Fruit fly (Drosophila melanogaster) whole organism, embryonic: ENCODE data around the gene TFAM.

Source experiments
- Antp ChIP-seq: fragments of 200-800 bp; sonication (Bioruptor generic); optimal IDR thresholded peaks from 3 replicates; lab custom pipeline; 2016; ENCODE audit warnings: missing biosample characterization, missing genetic modification characterization
- Asciz ChIP-seq: fragments of 200-800 bp; sonication (Bioruptor generic); optimal IDR thresholded peaks from 2 replicates; lab custom pipeline; 2017; ENCODE audit warnings: missing biosample characterization, mild to moderate bottlenecking, missing genetic modification characterization, missing genetic modification reagents
- CG1024 ChIP-seq: fragments of 200-800 bp; sonication (Bioruptor generic); IDR thresholded peaks from 2 replicates; pipeline ENCODE4 v1.3.6; 2022; ENCODE audit warnings: missing biosample characterization, missing genetic modification characterization
- CG12071 ChIP-seq: fragments of 200-800 bp; sonication (Bioruptor generic); optimal IDR thresholded peaks from 3 replicates; lab custom pipeline; 2018; ENCODE audit warnings: missing biosample characterization, mild to moderate bottlenecking, missing genetic modification characterization
- CG12299 ChIP-seq: fragments of 200-800 bp; sonication (Bioruptor generic); optimal IDR thresholded peaks from 2 replicates; lab custom pipeline; 2018; ENCODE audit warnings: missing biosample characterization, mild to moderate bottlenecking, missing genetic modification characterization
- CG1233 ChIP-seq: fragments of 200-800 bp; sonication (Bioruptor generic); optimal IDR thresholded peaks from 4 replicates; lab custom pipeline; 2018; ENCODE audit warnings: missing biosample characterization, mild to moderate bottlenecking, missing genetic modification characterization
- CG13624 ChIP-seq: fragments of 200-800 bp; sonication (Bioruptor generic); optimal IDR thresholded peaks from 2 replicates; lab custom pipeline; 2016; ENCODE audit warnings: missing biosample characterization, missing genetic modification characterization
- CG14965 ChIP-seq: fragments of 200-800 bp; sonication (Bioruptor generic); optimal IDR thresholded peaks from 2 replicates; lab custom pipeline; 2016; ENCODE audit warnings: missing biosample characterization, missing genetic modification characterization, borderline replicate concordance
- CG15011 ChIP-seq: fragments of 200-800 bp; sonication (Bioruptor generic); optimal IDR thresholded peaks from 3 replicates; lab custom pipeline; 2018; ENCODE audit warnings: missing biosample characterization, mild to moderate bottlenecking, missing genetic modification characterization
- CG1602 ChIP-seq: fragments of 200-800 bp; sonication (Bioruptor generic); optimal IDR thresholded peaks from 3 replicates; lab custom pipeline; 2016; ENCODE audit warnings: missing biosample characterization, missing genetic modification characterization
- CG16813 ChIP-seq: fragments of 200-800 bp; sonication (Bioruptor generic); IDR thresholded peaks from 3 replicates; pipeline ENCODE4 v1.3.6; 2022; ENCODE audit warnings: missing biosample characterization, missing genetic modification characterization; ENCODE audit not compliant: partially characterized antibody
- CG17829 ChIP-seq: fragments of 200-800 bp; optimal IDR thresholded peaks from 2 replicates; lab custom pipeline; 2019; ENCODE audit warnings: missing biosample characterization, mild to moderate bottlenecking, missing genetic modification characterization, moderate library complexity
- CG18011 ChIP-seq: fragments of 200-800 bp; sonication (Bioruptor generic); optimal IDR thresholded peaks from 2 replicates; lab custom pipeline; 2017; ENCODE audit warnings: missing biosample characterization, missing genetic modification characterization, mild to moderate bottlenecking, moderate library complexity, missing genotype
- CG31388 ChIP-seq: fragments of 200-800 bp; sonication (Bioruptor generic); optimal IDR thresholded peaks from 2 replicates; lab custom pipeline; 2016; ENCODE audit warnings: missing biosample characterization, missing genetic modification characterization
- CG32532 ChIP-seq: fragments of 200-800 bp; sonication (Bioruptor generic); IDR thresholded peaks from 2 replicates; pipeline ENCODE4 v1.3.6; 2022; ENCODE audit warnings: missing biosample characterization, missing genetic modification characterization
- CG3726 ChIP-seq: fragments of 200-800 bp; sonication (Bioruptor generic); IDR thresholded peaks from 3 replicates; pipeline ENCODE4, ENCODE4 v1.3.6; 2022; ENCODE audit warnings: missing biosample characterization, missing genetic modification characterization
- CG42726 ChIP-seq: fragments of 200-800 bp; sonication (Bioruptor generic); IDR thresholded peaks from 2 replicates; pipeline ENCODE4 v1.3.6; 2022; ENCODE audit warnings: missing biosample characterization, missing genetic modification characterization; ENCODE audit not compliant: partially characterized antibody
- CG4282 ChIP-seq: fragments of 200-800 bp; sonication (Bioruptor generic); optimal IDR thresholded peaks from 2 replicates; lab custom pipeline; 2016; ENCODE audit warnings: missing biosample characterization, missing genetic modification characterization
- CG6654 ChIP-seq: fragments of 200-800 bp; sonication (Bioruptor generic); optimal IDR thresholded peaks from 2 replicates; lab custom pipeline; 2017; ENCODE audit warnings: missing biosample characterization, mild to moderate bottlenecking, missing genetic modification characterization
- CG6765 ChIP-seq: fragments of 200-800 bp; sonication (Bioruptor generic); optimal IDR thresholded peaks from 3 replicates; lab custom pipeline; 2017; ENCODE audit warnings: missing biosample characterization, mild to moderate bottlenecking, missing genetic modification characterization
- CG7963 ChIP-seq: fragments of 200-800 bp; sonication (Bioruptor generic); IDR thresholded peaks from 3 replicates; pipeline ENCODE4 v1.3.6; 2022; ENCODE audit warnings: missing biosample characterization, missing genetic modification characterization; ENCODE audit not compliant: partially characterized antibody
- CG8281 ChIP-seq: fragments of 200-800 bp; sonication (Bioruptor generic); optimal IDR thresholded peaks from 2 replicates; lab custom pipeline; 2018; ENCODE audit warnings: missing biosample characterization, mild to moderate bottlenecking, missing genetic modification characterization, moderate library complexity
- CG8944 ChIP-seq: fragments of 200-800 bp; sonication (Bioruptor generic); optimal IDR thresholded peaks from 3 replicates; lab custom pipeline; 2016; ENCODE audit warnings: missing biosample characterization, missing genetic modification characterization
- Fer2 ChIP-seq: fragments of 200-800 bp; sonication (Bioruptor generic); optimal IDR thresholded peaks from 2 replicates; lab custom pipeline; 2018; ENCODE audit warnings: missing biosample characterization, mild to moderate bottlenecking, missing genetic modification characterization, moderate library complexity
- Kr ChIP-seq: fragments of 200-800 bp; sonication (Bioruptor generic); optimal IDR thresholded peaks from 2 replicates; lab custom pipeline; 2017; ENCODE audit warnings: missing biosample characterization, mild to moderate bottlenecking, missing genetic modification characterization
- MESR4 ChIP-seq: fragments of 200-800 bp; sonication (Bioruptor generic); optimal IDR thresholded peaks from 2 replicates; lab custom pipeline; 2018; ENCODE audit warnings: missing biosample characterization, mild to moderate bottlenecking, missing genetic modification characterization, moderate library complexity
- Max ChIP-seq: fragments of 200-800 bp; sonication (Bioruptor generic); optimal IDR thresholded peaks from 2 replicates; lab custom pipeline; 2016; ENCODE audit warnings: missing biosample characterization, mild to moderate bottlenecking, missing genetic modification characterization
- Meics ChIP-seq: fragments of 200-800 bp; sonication (Bioruptor generic); optimal IDR thresholded peaks from 2 replicates; lab custom pipeline; 2017; ENCODE audit warnings: missing biosample characterization, mild to moderate bottlenecking, missing genetic modification characterization
- NFAT ChIP-seq: fragments of 200-800 bp; sonication (Bioruptor generic); IDR thresholded peaks from 2 replicates; pipeline ENCODE4 v1.3.6; 2022; ENCODE audit warnings: missing biosample characterization, missing genetic modification characterization
- Poxn ChIP-seq: fragments of 200-800 bp; sonication (Bioruptor generic); IDR thresholded peaks from 2 replicates; pipeline ENCODE4 v1.3.6; 2022; ENCODE audit warnings: missing biosample characterization, missing genetic modification characterization
- Six4 ChIP-seq: fragments of 200-800 bp; sonication (Bioruptor generic); optimal IDR thresholded peaks from 2 replicates; lab custom pipeline; 2016; ENCODE audit warnings: missing biosample characterization, missing genetic modification characterization
- Tbp ChIP-seq: fragments of >200 bp; optimal IDR thresholded peaks from 2 replicates; lab custom pipeline; 2018; ENCODE audit warnings: missing biosample characterization, missing genetic modification characterization
- Xbp1 ChIP-seq: fragments of 200-800 bp; sonication (Bioruptor generic); optimal IDR thresholded peaks from 3 replicates; lab custom pipeline; 2016; ENCODE audit warnings: missing biosample characterization, mild to moderate bottlenecking, missing genetic modification characterization
- abd-A ChIP-seq: fragments of 200-800 bp; sonication (Bioruptor generic); optimal IDR thresholded peaks from 3 replicates; lab custom pipeline; 2019; ENCODE audit warnings: missing biosample characterization, mild to moderate bottlenecking, missing genetic modification characterization, moderate library complexity
- chn ChIP-seq: fragments of 200-800 bp; sonication (Bioruptor generic); optimal IDR thresholded peaks from 2 replicates; lab custom pipeline; 2016; ENCODE audit warnings: missing biosample characterization, missing genetic modification characterization
- dan ChIP-seq: fragments of 200-800 bp; sonication (Bioruptor generic); IDR thresholded peaks from 2 replicates; pipeline ENCODE4 v1.3.6; 2022; ENCODE audit warnings: missing biosample characterization, missing genetic modification characterization
- dysf ChIP-seq: fragments of 200-800 bp; sonication (Bioruptor generic); IDR thresholded peaks from 3 replicates; pipeline ENCODE4 v1.3.6; 2022; ENCODE audit warnings: missing biosample characterization, missing genetic modification characterization
- ems ChIP-seq: fragments of 200-800 bp; sonication (Bioruptor generic); optimal IDR thresholded peaks from 3 replicates; lab custom pipeline; 2016; ENCODE audit warnings: missing biosample characterization, missing genetic modification characterization
- her ChIP-seq: fragments of 200-800 bp; sonication (Bioruptor generic); optimal IDR thresholded peaks from 2 replicates; lab custom pipeline; 2016; ENCODE audit warnings: missing biosample characterization, missing genetic modification characterization
- hkb ChIP-seq, 2 experiments: fragments of 200-800 bp in 1 of 2; fragments of >200 bp in 1 of 2; sonication (Bioruptor generic) in 1 of 2; IDR thresholded peaks in 1 of 2; optimal IDR thresholded peaks in 1 of 2; 2 replicates each; pipeline versions ENCODE4 v1.3.6 to Lab custom; 2017 to 2022; ENCODE audit warnings: missing biosample characterization in 1 of 2, missing genetic modification characterization in 1 of 2
- nom ChIP-seq: fragments of 200-800 bp; sonication (Bioruptor generic); optimal IDR thresholded peaks from 2 replicates; lab custom pipeline; 2017; ENCODE audit warnings: missing biosample characterization, missing genetic modification characterization, mild to moderate bottlenecking, moderate library complexity, missing genetic modification reagents
- onecut ChIP-seq: fragments of 200-800 bp; sonication (Bioruptor generic); IDR thresholded peaks from 2 replicates; pipeline ENCODE4 v1.3.6; 2022; ENCODE audit warnings: missing biosample characterization, missing genetic modification characterization
- p53 ChIP-seq: fragments of 200-800 bp; sonication (Bioruptor generic); optimal IDR thresholded peaks from 2 replicates; lab custom pipeline; 2016; ENCODE audit warnings: missing biosample characterization, missing genetic modification characterization
- repo ChIP-seq: fragments of 200-800 bp; sonication (Bioruptor generic); optimal IDR thresholded peaks from 2 replicates; lab custom pipeline; 2016; ENCODE audit warnings: missing biosample characterization, missing genetic modification characterization
- sens-2 ChIP-seq: fragments of 200-800 bp; sonication (Bioruptor generic); IDR thresholded peaks from 2 replicates; pipeline ENCODE4 v1.3.6; 2022; ENCODE audit warnings: missing biosample characterization, missing genetic modification characterization
- stc ChIP-seq: fragments of 200-800 bp; sonication (Bioruptor generic); IDR thresholded peaks from 2 replicates; pipeline ENCODE4 v1.3.6; 2022; ENCODE audit warnings: missing biosample characterization, missing genetic modification characterization
- tio ChIP-seq: fragments of 200-800 bp; sonication (Bioruptor generic); optimal IDR thresholded peaks from 2 replicates; lab custom pipeline; 2017; ENCODE audit warnings: missing biosample characterization, missing genetic modification characterization, inconsistent platforms
- tx ChIP-seq: fragments of 200-800 bp; sonication (Bioruptor generic); optimal IDR thresholded peaks from 2 replicates; lab custom pipeline; 2016; ENCODE audit warnings: missing biosample characterization, missing genetic modification characterization
- vnd ChIP-seq: fragments of 200-800 bp; sonication (Bioruptor generic); IDR thresholded peaks from 3 replicates; pipeline ENCODE4 v1.3.6; 2022; ENCODE audit warnings: missing biosample characterization, missing genetic modification characterization; ENCODE audit not compliant: partially characterized antibody
- zen2 ChIP-seq: fragments of 200-800 bp; sonication (Bioruptor generic); IDR thresholded peaks from 3 replicates; pipeline ENCODE4 v1.3.6; 2022; ENCODE audit warnings: missing biosample characterization, missing genetic modification characterization; ENCODE audit not compliant: partially characterized antibody

The TFAM gene

dm6 chr3R:20555720-20556280, 21.0 kb downstream of the TFAM start (continued):
- no peak for TF ChIP-seq dan (GFP tag; lab: Robert Waterston, UW)
- TF ChIP-seq CG42726 (GFP tag; lab: Robert Waterston, UW): no peak
- TF ChIP-seq Poxn (GFP tag; lab: Robert Waterston, UW): no peak
- no peak for TF ChIP-seq Kr (GFP tag; lab: Kevin White, UChicago)
- 0 out of 2 replicates have a peak, but pooled peaks have one; percentile 8 for TF ChIP-seq stc (GFP tag; lab: Robert Waterston, UW)
- TF ChIP-seq CG3726 (GFP tag; lab: Robert Waterston, UW): no peak
- no peak for TF ChIP-seq vnd
- no peak for TF ChIP-seq Tbp (GFP tag; lab: Kevin White, UChicago)
- TF ChIP-seq CG18011: no peak
- peak; percentile 74 for TF ChIP-seq CG12071
- TF ChIP-seq CG15011: no peak
- TF ChIP-seq CG6654 (GFP tag; lab: Kevin White, UChicago): no peak
- no peak for TF ChIP-seq Antp (GFP tag; lab: Kevin White, UChicago)
- TF ChIP-seq CG8944 (GFP tag; lab: Kevin White, UChicago): no peak
- TF ChIP-seq nom (GFP tag; lab: Kevin White, UChicago): no peak
- TF ChIP-seq dysf (GFP tag; lab: Robert Waterston, UW): no peak
- no peak for TF ChIP-seq tx (GFP tag; lab: Kevin White, UChicago)
- TF ChIP-seq CG4282 (GFP tag; lab: Kevin White, UChicago): peak; percentile 20
- peak; percentile 82 for TF ChIP-seq CG1233 (GFP tag; lab: Kevin White, UChicago)
- no peak for TF ChIP-seq onecut (GFP tag; lab: Robert Waterston, UW)
- TF ChIP-seq CG7963 (GFP tag; lab: Robert Waterston, UW): no peak
- TF ChIP-seq p53 (GFP tag; lab: Kevin White, UChicago): no peak
- no peak for TF ChIP-seq tio (GFP tag; lab: Kevin White, UChicago)
- peak; percentile 36 for TF ChIP-seq Fer2
- TF ChIP-seq her (GFP tag; lab: Kevin White, UChicago): no peak
- TF ChIP-seq CG17829 (tag; lab: Kevin White, UChicago): no peak
- no peak for TF ChIP-seq CG1602 (GFP tag; lab: Kevin White, UChicago)
- TF ChIP-seq Max: no peak
- TF ChIP-seq abd-A (tag; lab: Kevin White, UChicago): peak; percentile 37
- TF ChIP-seq NFAT: no peak
- TF ChIP-seq Meics (GFP tag; lab: Kevin White, UChicago): no peak
- TF ChIP-seq CG32532 (GFP tag; lab: Robert Waterston, UW): no peak
- no peak for TF ChIP-seq Six4 (GFP tag; lab: Kevin White, UChicago)
- TF ChIP-seq ems: no peak
- peak; percentile 73 for TF ChIP-seq CG12299 (tag; lab: Kevin White, UChicago)
- no peak for TF ChIP-seq CG1024 (GFP tag; lab: Robert Waterston, UW)
- peak; percentile 1 for TF ChIP-seq Asciz
- TF ChIP-seq CG14965: no peak
- no peak for TF ChIP-seq Xbp1 (GFP tag; lab: Kevin White, UChicago)
- TF ChIP-seq chn (GFP tag; lab: Kevin White, UChicago): no peak
- no peak for TF ChIP-seq CG16813 (GFP tag; lab: Robert Waterston, UW)
- TF ChIP-seq CG6765 (GFP tag; lab: Kevin White, UChicago): no peak
- TF ChIP-seq repo (GFP tag; lab: Kevin White, UChicago): no peak
- no peak for TF ChIP-seq sens-2
- no peak for TF ChIP-seq MESR4
- no peak for TF ChIP-seq CG31388 (GFP tag; lab: Kevin White, UChicago)
- TF ChIP-seq zen2 (GFP tag; lab: Robert Waterston, UW): no peak
- TF ChIP-seq CG13624 (GFP tag; lab: Kevin White, UChicago): no peak
- TF ChIP-seq hkb (optimal IDR thresholded peaks at IDR 0.05; lab: Kevin White, UChicago): no peak
- peak; percentile 8 for TF ChIP-seq hkb (GFP tag; IDR thresholded peaks at IDR 0.05; lab: Robert Waterston, UW)
- TF ChIP-seq CG8281 (tag; lab: Kevin White, UChicago): no peak
